Fruit fly (Drosophila melanogaster) whole organism, prepupa: ENCODE results near the gene CG14456.
A peak's percentile ranks its signal among the peaks of the same experiment; 100 is the strongest.

Experiments used
- Blimp-1 ChIP-seq: fragments of 200-800 bp; sonication (Bioruptor generic); optimal IDR thresholded peaks from 3 replicates; lab custom pipeline; 2017; ENCODE audit warnings: missing biosample characterization, missing genetic modification characterization, mild to moderate bottlenecking, moderate library complexity, missing genetic modification reagents
- CG11762 ChIP-seq: fragments of 200-800 bp; sonication (Bioruptor generic); optimal IDR thresholded peaks from 3 replicates; lab custom pipeline; 2016; ENCODE audit warnings: missing biosample characterization, missing genetic modification characterization; ENCODE audit not compliant: insufficient read depth
- CG11902 ChIP-seq: fragments of 200-800 bp; sonication (Bioruptor generic); optimal IDR thresholded peaks from 3 replicates; lab custom pipeline; 2016; ENCODE audit warnings: missing biosample characterization, missing genetic modification characterization
- CG15336 ChIP-seq: fragments of 200-800 bp; sonication (Bioruptor generic); IDR thresholded peaks from 2 replicates; pipeline ENCODE4 v1.3.6; 2022; ENCODE audit warnings: missing biosample characterization, missing genetic modification characterization
- CG1621 ChIP-seq: fragments of 200-800 bp; sonication (Bioruptor generic); optimal IDR thresholded peaks from 3 replicates; lab custom pipeline; 2018; ENCODE audit warnings: missing biosample characterization, mild to moderate bottlenecking, missing genetic modification characterization
- CG3032 ChIP-seq: fragments of 200-800 bp; optimal IDR thresholded peaks from 2 replicates; lab custom pipeline; 2019; ENCODE audit warnings: missing biosample characterization, mild to moderate bottlenecking, missing genetic modification characterization, moderate library complexity
- CG31627 ChIP-seq: fragments of 200-800 bp; sonication (Bioruptor generic); optimal IDR thresholded peaks from 3 replicates; lab custom pipeline; 2016; ENCODE audit warnings: missing biosample characterization, missing genetic modification characterization
- CG32006 ChIP-seq: fragments of 200-800 bp; sonication (Bioruptor generic); optimal IDR thresholded peaks from 3 replicates; lab custom pipeline; 2017; ENCODE audit warnings: missing biosample characterization, mild to moderate bottlenecking, missing genetic modification characterization
- CG3919 ChIP-seq: fragments of 200-800 bp; sonication (Bioruptor generic); optimal IDR thresholded peaks from 3 replicates; lab custom pipeline; 2016; ENCODE audit warnings: missing biosample characterization, missing genetic modification characterization
- CG6163 ChIP-seq: fragments of 200-800 bp; sonication (Bioruptor generic); IDR thresholded peaks from 3 replicates; pipeline ENCODE4 v1.3.6; 2022; ENCODE audit warnings: missing biosample characterization, missing genetic modification characterization
- CG6808 ChIP-seq: fragments of 200-800 bp; sonication (Bioruptor generic); optimal IDR thresholded peaks from 3 replicates; lab custom pipeline; 2017; ENCODE audit warnings: missing biosample characterization, missing genetic modification characterization, mild to moderate bottlenecking, moderate library complexity, missing genetic modification reagents
- CG6854 ChIP-seq: fragments of 200-800 bp; sonication (Bioruptor generic); optimal IDR thresholded peaks from 2 replicates; lab custom pipeline; 2017; ENCODE audit warnings: missing biosample characterization, mild to moderate bottlenecking, missing genetic modification characterization
- CG7368 ChIP-seq: fragments of 200-800 bp; sonication (Bioruptor generic); optimal IDR thresholded peaks from 3 replicates; lab custom pipeline; 2016; ENCODE audit warnings: missing biosample characterization, missing genetic modification characterization
- Eip78C ChIP-seq: fragments of 200-800 bp; sonication (Bioruptor generic); peaks from one replicate; lab custom pipeline; 2016; ENCODE audit warnings: missing biosample characterization, missing genetic modification characterization
- Eip93F ChIP-seq: fragments of 200-800 bp; sonication (Bioruptor generic); optimal IDR thresholded peaks from 2 replicates; lab custom pipeline; 2016; ENCODE audit warnings: missing biosample characterization, mild to moderate bottlenecking, missing genetic modification characterization
- Ets21C ChIP-seq: fragments of 200-800 bp; sonication (Bioruptor generic); optimal IDR thresholded peaks from 3 replicates; lab custom pipeline; 2016; ENCODE audit warnings: missing biosample characterization, missing genetic modification characterization
- Hr38 ChIP-seq: sonication (Bioruptor generic); optimal IDR thresholded peaks from 2 replicates; lab custom pipeline; 2016; ENCODE audit warnings: missing biosample characterization, missing genetic modification characterization
- Hr39 ChIP-seq: fragments of 200-800 bp; sonication (Bioruptor generic); optimal IDR thresholded peaks from 2 replicates; lab custom pipeline; 2016; ENCODE audit warnings: missing biosample characterization, missing genetic modification characterization
- Hr4 ChIP-seq: fragments of 200-800 bp; sonication (Bioruptor generic); optimal IDR thresholded peaks from 3 replicates; lab custom pipeline; 2016; ENCODE audit warnings: missing biosample characterization, missing genetic modification characterization
- OdsH ChIP-seq: fragments of 200-800 bp; sonication (Bioruptor generic); optimal IDR thresholded peaks from 3 replicates; lab custom pipeline; 2016; ENCODE audit warnings: missing biosample characterization, missing genetic modification characterization
- Sox102F ChIP-seq: fragments of 200-800 bp; sonication (Bioruptor generic); optimal IDR thresholded peaks from 2 replicates; lab custom pipeline; 2016; ENCODE audit warnings: missing biosample characterization, mild to moderate bottlenecking, missing genetic modification characterization
- Sox14 ChIP-seq: fragments of 200-800 bp; sonication (Bioruptor generic); optimal IDR thresholded peaks from 3 replicates; lab custom pipeline; 2016; ENCODE audit warnings: missing biosample characterization, missing genetic modification characterization
- Sox15 ChIP-seq: fragments of 200-800 bp; sonication (Bioruptor generic); optimal IDR thresholded peaks from 3 replicates; lab custom pipeline; 2016; ENCODE audit warnings: missing biosample characterization, missing genetic modification characterization
- achi ChIP-seq: fragments of 200-800 bp; sonication (Bioruptor generic); optimal IDR thresholded peaks from 3 replicates; lab custom pipeline; 2016; ENCODE audit warnings: missing biosample characterization, missing genetic modification characterization
- cyc ChIP-seq: fragments of 200-800 bp; sonication (Bioruptor generic); optimal IDR thresholded peaks from 3 replicates; lab custom pipeline; 2016; ENCODE audit warnings: missing biosample characterization, missing genetic modification characterization
- dac ChIP-seq: fragments of 200-800 bp; sonication (Bioruptor generic); optimal IDR thresholded peaks from 2 replicates; lab custom pipeline; 2017; ENCODE audit warnings: missing biosample characterization, mild to moderate bottlenecking, missing genetic modification characterization
- dsx ChIP-seq: fragments of 200-800 bp; optimal IDR thresholded peaks from 3 replicates; lab custom pipeline; 2019; ENCODE audit warnings: missing biosample characterization, mild to moderate bottlenecking, missing genetic modification characterization, moderate library complexity; ENCODE audit not compliant: poor library complexity, severe bottlenecking
- eg ChIP-seq: fragments of 200-800 bp; sonication (Bioruptor generic); IDR thresholded peaks from 3 replicates; pipeline ENCODE4 v1.3.6; 2022; ENCODE audit warnings: missing biosample characterization, missing genetic modification characterization
- esn ChIP-seq: fragments of 200-800 bp; sonication (Bioruptor generic); optimal IDR thresholded peaks from 2 replicates; lab custom pipeline; 2016; ENCODE audit warnings: missing biosample characterization, mild to moderate bottlenecking, missing genetic modification characterization, moderate library complexity
- fd85E ChIP-seq: fragments of 200-800 bp; sonication (Bioruptor generic); optimal IDR thresholded peaks from 3 replicates; lab custom pipeline; 2016; ENCODE audit warnings: missing biosample characterization, missing genetic modification characterization
- fkh ChIP-seq: fragments of 200-800 bp; sonication (Bioruptor generic); optimal IDR thresholded peaks from 3 replicates; lab custom pipeline; 2017; ENCODE audit warnings: missing biosample characterization, mild to moderate bottlenecking, missing genetic modification characterization, moderate library complexity
- net ChIP-seq: fragments of 200-800 bp; sonication (Bioruptor generic); optimal IDR thresholded peaks from 3 replicates; lab custom pipeline; 2016; ENCODE audit warnings: missing biosample characterization, missing genetic modification characterization
- salr ChIP-seq, 2 experiments: fragments of 200-800 bp; sonication (Bioruptor generic); optimal IDR thresholded peaks; 3 replicates each; lab custom pipeline; 2016 to 2018; ENCODE audit warnings: missing biosample characterization in 2 of 2, missing genetic modification characterization in 2 of 2, mild to moderate bottlenecking in 1 of 2
- spab ChIP-seq: fragments of 200-800 bp; sonication (Bioruptor generic); optimal IDR thresholded peaks from 2 replicates; lab custom pipeline; 2017; ENCODE audit warnings: missing biosample characterization, mild to moderate bottlenecking, missing genetic modification characterization, missing genetic modification reagents
- ss ChIP-seq, 2 experiments: fragments of 200-800 bp; sonication (Bioruptor generic); optimal IDR thresholded peaks; 2 replicates in 1 of 2; 3 replicates in 1 of 2; lab custom pipeline; 2017 to 2018; ENCODE audit warnings: mild to moderate bottlenecking in 2 of 2, missing biosample characterization in 2 of 2, missing genetic modification characterization in 2 of 2, moderate library complexity in 1 of 2
- svp ChIP-seq: fragments of 200-800 bp; sonication (Bioruptor generic); peaks from one replicate; lab custom pipeline; 2016; ENCODE audit warnings: missing biosample characterization, missing genetic modification characterization

Gene CG14456

dm6 chr3L:22724046-22724771 is 37.2 kb downstream of the CG14456 start:
- TF ChIP-seq CG1621 (tag; lab: Kevin White, UChicago), result peak; percentile 21
- peak; percentile 42 for TF ChIP-seq Eip78C (GFP tag; lab: Kevin White, UChicago)
- TF ChIP-seq eg, result no peak

dm6 chr3L:22727739-22728335 is 40.8 kb downstream of the CG14456 start, which contains the start of the genes CG14450 and CG11367:
CG14450 (minus strand) TSS chr3L:22727789.
CG11367 (plus strand) TSS chr3L:22728111.
- TF ChIP-seq esn (GFP tag; lab: Kevin White, UChicago), result peak; percentile 16
- TF ChIP-seq Blimp-1 (GFP tag; lab: Kevin White, UChicago), result peak; percentile 92
- no peak for TF ChIP-seq cyc (GFP tag; lab: Kevin White, UChicago)
- peak; percentile 53 for TF ChIP-seq CG6854 (GFP tag; lab: Kevin White, UChicago)
- peak; percentile 50 for TF ChIP-seq dsx
- peak; percentile 35 for TF ChIP-seq achi
- TF ChIP-seq Sox14, result no peak
- TF ChIP-seq svp, result no peak
- TF ChIP-seq net (GFP tag; lab: Kevin White, UChicago), result peak; percentile 33
- TF ChIP-seq Eip78C (GFP tag; lab: Kevin White, UChicago), result peak; percentile 83
- TF ChIP-seq CG6163 (GFP tag; lab: Robert Waterston, UW), result peak; percentile 52; the same call in 1 of the 3 replicates
- TF ChIP-seq fkh (GFP tag; lab: Kevin White, UChicago), result peak; percentile 40
- TF ChIP-seq eg, result 0 out of 3 replicates have a peak, but pooled peaks have one; percentile 17
- no peak for TF ChIP-seq Sox102F
- peak; percentile 41 for TF ChIP-seq Eip93F (GFP tag; lab: Kevin White, UChicago)
- peak; percentile 40 for TF ChIP-seq CG6808 (GFP tag; lab: Kevin White, UChicago)
- peak; percentile 33; the same call in 1 of the 2 replicates for TF ChIP-seq CG15336

dm6 chr3L:22729466-22729865 is 42.4 kb downstream of the CG14456 start, which contains the start of gene CG32454:
CG32454 (plus strand) TSS chr3L:22729766.
- TF ChIP-seq CG3032 (tag; lab: Kevin White, UChicago) (no peak), ss (GFP tag; optimal IDR thresholded peaks at IDR 0.05; lab: Kevin White, UChicago) (no peak), svp (no peak), Eip78C (GFP tag; lab: Kevin White, UChicago) (no peak), CG11902 (GFP tag; lab: Kevin White, UChicago) (no peak), CG3919 (GFP tag; lab: Kevin White, UChicago) (no peak), esn (GFP tag; lab: Kevin White, UChicago) (no peak), Hr38 (GFP tag; lab: Kevin White, UChicago) (no peak), CG11762 (GFP tag; lab: Kevin White, UChicago) (no peak), Ets21C (GFP tag; lab: Kevin White, UChicago) (no peak), achi (no peak), Hr39 (GFP tag; lab: Kevin White, UChicago) (no peak), net (GFP tag; lab: Kevin White, UChicago) (no peak), salr (GFP tag; optimal IDR thresholded peaks at IDR 0.05; lab: Kevin White, UChicago) (no peak), Sox15 (GFP tag; lab: Kevin White, UChicago) (no peak), CG6808 (GFP tag; lab: Kevin White, UChicago) (no peak), CG32006 (GFP tag; lab: Kevin White, UChicago) (no peak)

DNA sequence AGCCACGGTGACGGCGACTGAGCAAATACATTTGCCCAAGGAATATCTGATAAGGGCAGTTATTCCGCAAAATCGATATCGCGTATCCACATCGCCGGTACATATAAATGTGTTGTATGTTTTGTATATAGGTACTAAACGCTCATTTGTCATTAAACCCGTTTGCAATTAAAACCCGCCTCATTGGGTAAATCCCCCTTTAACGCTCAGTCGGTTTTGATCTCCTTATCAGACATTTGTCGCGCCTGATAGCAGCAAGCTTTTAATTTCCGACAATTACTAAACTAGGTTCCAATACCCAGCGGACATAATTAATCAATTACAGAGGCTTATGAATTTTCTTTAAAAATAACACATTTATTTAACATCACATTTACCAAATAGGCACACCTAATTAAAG is 44.4 kb downstream of the CG14456 start:
- TF ChIP-seq dac (GFP tag; lab: Kevin White, UChicago), result no peak
- TF ChIP-seq Eip78C (GFP tag; lab: Kevin White, UChicago), result no peak
- no peak for TF ChIP-seq OdsH (GFP tag; lab: Kevin White, UChicago)
- no peak for TF ChIP-seq spab
- TF ChIP-seq CG15336, result no peak
- no peak for TF ChIP-seq CG6163 (GFP tag; lab: Robert Waterston, UW)
- no peak for TF ChIP-seq CG1621 (tag; lab: Kevin White, UChicago)
- no peak for TF ChIP-seq CG7368 (GFP tag; lab: Kevin White, UChicago)
- no peak for TF ChIP-seq CG6854 (GFP tag; lab: Kevin White, UChicago)
- no peak for TF ChIP-seq CG6808 (GFP tag; lab: Kevin White, UChicago)
- TF ChIP-seq ss (GFP tag; optimal IDR thresholded peaks at IDR 0.05; lab: Kevin White, UChicago), result no peak
- TF ChIP-seq Hr4 (GFP tag; lab: Kevin White, UChicago), result no peak
- TF ChIP-seq CG11902 (GFP tag; lab: Kevin White, UChicago), result no peak
- TF ChIP-seq eg, result no peak
- no peak for TF ChIP-seq fkh (GFP tag; lab: Kevin White, UChicago)
- TF ChIP-seq CG31627 (GFP tag; lab: Kevin White, UChicago), result no peak
- TF ChIP-seq fd85E, result no peak
